Fruit fly (Drosophila melanogaster) whole organism, prepupa: Measurements from ENCODE around the gene Had1.

Source experiments
- Blimp-1 ChIP-seq: fragments of 200-800 bp; sonication (Bioruptor generic); optimal IDR thresholded peaks from 3 replicates; lab custom pipeline; 2017; ENCODE audit warnings: missing biosample characterization, missing genetic modification characterization, mild to moderate bottlenecking, moderate library complexity, missing genetic modification reagents
- CG16779 ChIP-seq: fragments of 200-800 bp; sonication (Bioruptor generic); optimal IDR thresholded peaks from 3 replicates; lab custom pipeline; 2017; ENCODE audit warnings: missing biosample characterization, mild to moderate bottlenecking, missing genetic modification characterization
- CG4318 ChIP-seq: fragments of 200-800 bp; sonication (Bioruptor generic); optimal IDR thresholded peaks from 3 replicates; lab custom pipeline; 2017; ENCODE audit warnings: missing biosample characterization, mild to moderate bottlenecking, missing genetic modification characterization
- CG8119 ChIP-seq: fragments of 200-800 bp; sonication (Bioruptor generic); IDR thresholded peaks from 3 replicates; pipeline ENCODE4 v1.3.6; 2022; ENCODE audit warnings: missing biosample characterization, missing genetic modification characterization
- Hr4 ChIP-seq: fragments of 200-800 bp; sonication (Bioruptor generic); optimal IDR thresholded peaks from 3 replicates; lab custom pipeline; 2016; ENCODE audit warnings: missing biosample characterization, missing genetic modification characterization
- OdsH ChIP-seq: fragments of 200-800 bp; sonication (Bioruptor generic); optimal IDR thresholded peaks from 3 replicates; lab custom pipeline; 2016; ENCODE audit warnings: missing biosample characterization, missing genetic modification characterization
- Sox15 ChIP-seq: fragments of 200-800 bp; sonication (Bioruptor generic); optimal IDR thresholded peaks from 3 replicates; lab custom pipeline; 2016; ENCODE audit warnings: missing biosample characterization, missing genetic modification characterization

DNA sequence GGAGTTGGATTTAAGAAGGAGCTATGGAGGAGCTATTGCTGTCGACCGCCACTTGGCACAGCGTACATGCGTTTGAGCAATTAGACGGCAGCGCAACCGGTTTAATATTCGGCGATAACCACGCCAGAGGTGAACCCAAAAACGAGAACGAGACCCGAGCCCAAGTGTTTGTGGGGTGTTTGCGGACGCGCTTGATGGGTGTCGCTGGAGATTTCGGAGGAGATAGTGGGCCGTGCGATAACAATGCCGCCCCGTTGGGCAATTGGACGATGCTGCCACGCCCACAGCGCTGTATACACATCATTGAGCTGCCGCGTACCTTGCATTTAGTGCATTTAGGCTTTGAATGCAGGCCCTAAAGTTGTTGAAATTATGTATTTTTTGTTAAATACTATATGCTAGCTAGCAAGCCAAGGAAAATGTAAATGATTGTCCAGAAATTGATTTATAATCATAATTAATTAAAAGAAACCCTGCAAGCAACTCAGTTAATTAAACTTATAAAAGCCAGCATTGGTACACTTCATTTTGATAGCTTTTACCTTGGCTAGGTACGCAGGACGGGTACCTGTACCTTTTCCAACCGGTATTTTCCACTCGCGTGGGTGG is at the start of gene Had1:
- TF ChIP-seq Blimp-1 (GFP tag; lab: Kevin White, UChicago) (no peak), Sox15 (no peak), CG8119 (no peak), CG4318 (no peak), Hr4 (GFP tag; lab: Kevin White, UChicago) (no peak), OdsH (GFP tag; lab: Kevin White, UChicago) (no peak), CG16779 (tag; lab: Kevin White, UChicago) (no peak)
